Fruit fly (Drosophila melanogaster) whole organism, embryonic: ENCODE measurements around the gene Cyp6d4.
A peak's percentile ranks its signal among the peaks of the same experiment; 100 is the strongest.

Source experiments
- CG10321 ChIP-seq: fragments of 200-800 bp; sonication (Bioruptor generic); IDR thresholded peaks from 2 replicates; pipeline ENCODE4 v1.3.6; 2022; ENCODE audit warnings: missing biosample characterization, missing genetic modification characterization
- CG10543 ChIP-seq: fragments of 200-800 bp; sonication (Bioruptor generic); optimal IDR thresholded peaks from 3 replicates; lab custom pipeline; 2017; ENCODE audit warnings: missing biosample characterization, mild to moderate bottlenecking, missing genetic modification characterization, moderate library complexity
- CG1602 ChIP-seq: fragments of 200-800 bp; sonication (Bioruptor generic); optimal IDR thresholded peaks from 3 replicates; lab custom pipeline; 2016; ENCODE audit warnings: missing biosample characterization, missing genetic modification characterization
- CG1647 ChIP-seq: fragments of 200-800 bp; sonication (Bioruptor generic); optimal IDR thresholded peaks from 3 replicates; lab custom pipeline; 2016; ENCODE audit warnings: missing biosample characterization, missing genetic modification characterization
- CG18011 ChIP-seq: fragments of 200-800 bp; sonication (Bioruptor generic); optimal IDR thresholded peaks from 2 replicates; lab custom pipeline; 2017; ENCODE audit warnings: missing biosample characterization, missing genetic modification characterization, mild to moderate bottlenecking, moderate library complexity, missing genotype
- CG1832 ChIP-seq: fragments of 200-800 bp; sonication (Bioruptor generic); optimal IDR thresholded peaks from 2 replicates; lab custom pipeline; 2017; ENCODE audit warnings: missing biosample characterization, mild to moderate bottlenecking, missing genetic modification characterization, inconsistent platforms
- CG2199 ChIP-seq: fragments of 200-800 bp; sonication (Bioruptor generic); IDR thresholded peaks from 3 replicates; pipeline ENCODE4 v1.3.6; 2022; ENCODE audit warnings: missing biosample characterization, missing genetic modification characterization
- CG2712 ChIP-seq: fragments of 200-800 bp; optimal IDR thresholded peaks from 3 replicates; lab custom pipeline; 2019; ENCODE audit warnings: missing biosample characterization, mild to moderate bottlenecking, missing genetic modification characterization, moderate library complexity
- CG30403 ChIP-seq: fragments of 200-800 bp; sonication (Bioruptor generic); optimal IDR thresholded peaks from 3 replicates; lab custom pipeline; 2016; ENCODE audit warnings: missing biosample characterization, missing genetic modification characterization
- CG31365 ChIP-seq: fragments of 200-800 bp; sonication (Bioruptor generic); optimal IDR thresholded peaks from 2 replicates; lab custom pipeline; 2018; ENCODE audit warnings: missing biosample characterization, mild to moderate bottlenecking, missing genetic modification characterization
- CG3281 ChIP-seq: fragments of 200-800 bp; sonication (Bioruptor generic); optimal IDR thresholded peaks from 3 replicates; lab custom pipeline; 2017; ENCODE audit warnings: missing biosample characterization, mild to moderate bottlenecking, missing genetic modification characterization
- CG3847 ChIP-seq: fragments of 200-800 bp; sonication (Bioruptor generic); IDR thresholded peaks from 2 replicates; pipeline ENCODE4 v1.3.6; 2022; ENCODE audit warnings: missing biosample characterization, missing genetic modification characterization
- CG42726 ChIP-seq: fragments of 200-800 bp; sonication (Bioruptor generic); IDR thresholded peaks from 2 replicates; pipeline ENCODE4 v1.3.6; 2022; ENCODE audit warnings: missing biosample characterization, missing genetic modification characterization; ENCODE audit not compliant: partially characterized antibody
- CG4617 ChIP-seq: fragments of 200-800 bp; sonication (Bioruptor generic); optimal IDR thresholded peaks from 3 replicates; lab custom pipeline; 2016; ENCODE audit warnings: missing biosample characterization, missing genetic modification characterization, borderline replicate concordance
- CG6254 ChIP-seq: fragments of 200-800 bp; sonication (Bioruptor generic); optimal IDR thresholded peaks from 3 replicates; lab custom pipeline; 2017; ENCODE audit warnings: mild to moderate bottlenecking, missing biosample characterization, missing genetic modification reagents, missing genetic modification characterization
- CG6765 ChIP-seq: fragments of 200-800 bp; sonication (Bioruptor generic); optimal IDR thresholded peaks from 3 replicates; lab custom pipeline; 2017; ENCODE audit warnings: missing biosample characterization, mild to moderate bottlenecking, missing genetic modification characterization
- CG7271 ChIP-seq: fragments of 200-800 bp; sonication (Bioruptor generic); optimal IDR thresholded peaks from 2 replicates; lab custom pipeline; 2018; ENCODE audit warnings: missing biosample characterization, mild to moderate bottlenecking, missing genetic modification characterization, moderate library complexity
- CG9609 ChIP-seq: fragments of 200-800 bp; sonication (Bioruptor generic); optimal IDR thresholded peaks from 3 replicates; lab custom pipeline; 2016; ENCODE audit warnings: missing biosample characterization, missing genetic modification characterization
- CG9932 ChIP-seq: fragments of 200-800 bp; sonication (Bioruptor generic); IDR thresholded peaks from 2 replicates; pipeline ENCODE4 v1.3.6; 2022; ENCODE audit warnings: missing biosample characterization, missing genetic modification characterization
- Dfd ChIP-seq, 2 experiments: fragments of >200 bp; optimal IDR thresholded peaks; 2 replicates each; lab custom pipeline; 2017; ENCODE audit warnings: missing biosample characterization in 2 of 2, missing genetic modification characterization in 2 of 2
- Doc3 ChIP-seq: fragments of 200-800 bp; sonication (Bioruptor generic); IDR thresholded peaks from 3 replicates; pipeline ENCODE4 v1.3.6; 2022; ENCODE audit warnings: missing biosample characterization, missing genetic modification characterization; ENCODE audit not compliant: partially characterized antibody
- Drgx ChIP-seq: fragments of 200-800 bp; sonication (Bioruptor generic); IDR thresholded peaks from 2 replicates; pipeline ENCODE4 v1.3.6; 2022; ENCODE audit warnings: missing biosample characterization, missing genetic modification characterization
- Eip74EF ChIP-seq, 2 experiments: fragments of 200-800 bp in 1 of 2; fragments of >200 bp in 1 of 2; sonication (Bioruptor generic) in 1 of 2; optimal IDR thresholded peaks; 2 replicates each; lab custom pipeline; 2017 to 2019; ENCODE audit warnings: missing biosample characterization in 2 of 2, missing genetic modification characterization in 2 of 2, mild to moderate bottlenecking in 1 of 2, moderate library complexity in 1 of 2
- Ets65A ChIP-seq: fragments of 200-800 bp; sonication (Bioruptor generic); peaks from one replicate; lab custom pipeline; 2016; ENCODE audit warnings: missing biosample characterization, missing genetic modification characterization
- Gug ChIP-seq: fragments of 200-800 bp; sonication (Bioruptor generic); IDR thresholded peaks from 4 replicates; pipeline ENCODE4 v1.3.6; 2022; ENCODE audit warnings: missing biosample characterization, missing genetic modification characterization
- HmgZ ChIP-seq: fragments of 200-800 bp; sonication (Bioruptor generic); optimal IDR thresholded peaks from 2 replicates; lab custom pipeline; 2018; ENCODE audit warnings: missing biosample characterization, mild to moderate bottlenecking, missing genetic modification characterization
- Lim3 ChIP-seq: fragments of 200-800 bp; sonication (Bioruptor generic); IDR thresholded peaks from 2 replicates; pipeline ENCODE4 v1.3.6; 2022; ENCODE audit warnings: missing biosample characterization, missing genetic modification characterization
- MBD-R2 ChIP-seq: fragments of 200-800 bp; sonication (Bioruptor generic); IDR thresholded peaks from 2 replicates; pipeline ENCODE4 v1.3.6; 2022; ENCODE audit warnings: missing biosample characterization, missing genetic modification characterization
- MESR4 ChIP-seq: fragments of 200-800 bp; sonication (Bioruptor generic); optimal IDR thresholded peaks from 2 replicates; lab custom pipeline; 2018; ENCODE audit warnings: missing biosample characterization, mild to moderate bottlenecking, missing genetic modification characterization, moderate library complexity
- Med ChIP-seq: fragments of 200-800 bp; sonication (Bioruptor generic); peaks from one replicate; lab custom pipeline; 2016; ENCODE audit warnings: missing biosample characterization, missing genetic modification characterization, mild to moderate bottlenecking, inconsistent platforms, moderate library complexity
- NK7.1 ChIP-seq: fragments of 200-800 bp; sonication (Bioruptor generic); optimal IDR thresholded peaks from 3 replicates; lab custom pipeline; 2016; ENCODE audit warnings: missing biosample characterization, missing genetic modification characterization
- Sin3A ChIP-seq: fragments of >200 bp; optimal IDR thresholded peaks from 2 replicates; lab custom pipeline; 2018
- Sry-δ ChIP-seq: fragments of 200-800 bp; sonication (Bioruptor generic); optimal IDR thresholded peaks from 2 replicates; lab custom pipeline; 2016; ENCODE audit warnings: missing biosample characterization, missing genetic modification characterization
- ato ChIP-seq: fragments of 200-800 bp; sonication (Bioruptor generic); IDR thresholded peaks from 2 replicates; pipeline ENCODE4 v1.3.6; 2022; ENCODE audit warnings: missing biosample characterization, missing genetic modification characterization; ENCODE audit not compliant: partially characterized antibody
- caup ChIP-seq: fragments of 200-800 bp; sonication (Bioruptor generic); optimal IDR thresholded peaks from 3 replicates; lab custom pipeline; 2017; ENCODE audit warnings: missing biosample characterization, mild to moderate bottlenecking, missing genetic modification characterization, moderate library complexity; ENCODE audit not compliant: severe bottlenecking
- cg ChIP-seq: fragments of 200-800 bp; sonication (Bioruptor generic); optimal IDR thresholded peaks from 3 replicates; lab custom pipeline; 2019; ENCODE audit warnings: missing biosample characterization, mild to moderate bottlenecking, missing genetic modification characterization, moderate library complexity
- dimm ChIP-seq: fragments of 200-800 bp; sonication (Bioruptor generic); IDR thresholded peaks from 2 replicates; pipeline ENCODE4 v1.3.6; 2022; ENCODE audit warnings: missing biosample characterization, missing genetic modification characterization
- dm ChIP-seq: fragments of 200-800 bp; sonication (Bioruptor generic); optimal IDR thresholded peaks from 3 replicates; lab custom pipeline; 2016; ENCODE audit warnings: missing biosample characterization, missing genetic modification characterization
- ftz-f1 ChIP-seq: fragments of 200-800 bp; sonication (Bioruptor generic); optimal IDR thresholded peaks from 2 replicates; lab custom pipeline; 2016; ENCODE audit warnings: missing biosample characterization, missing genetic modification characterization
- gce ChIP-seq: fragments of 200-800 bp; sonication (Bioruptor generic); IDR thresholded peaks from 3 replicates; pipeline ENCODE4 v1.3.6; 2022; ENCODE audit warnings: missing biosample characterization, missing genetic modification characterization
- gsb-n ChIP-seq: fragments of 200-800 bp; sonication (Bioruptor generic); optimal IDR thresholded peaks from 3 replicates; lab custom pipeline; 2018; ENCODE audit warnings: missing biosample characterization, mild to moderate bottlenecking, missing genetic modification characterization
- mld ChIP-seq: fragments of 200-800 bp; sonication (Bioruptor generic); IDR thresholded peaks from 3 replicates; pipeline ENCODE4 v1.3.6; 2022; ENCODE audit warnings: missing biosample characterization, missing genetic modification characterization; ENCODE audit not compliant: partially characterized antibody
- nau ChIP-seq: fragments of 200-800 bp; sonication (Bioruptor generic); optimal IDR thresholded peaks from 3 replicates; lab custom pipeline; 2017; ENCODE audit warnings: missing biosample characterization, mild to moderate bottlenecking, missing genetic modification characterization, missing genetic modification reagents
- nerfin-2 ChIP-seq: fragments of 200-800 bp; sonication (Bioruptor generic); IDR thresholded peaks from 2 replicates; pipeline ENCODE4 v1.3.6; 2022; ENCODE audit warnings: missing biosample characterization, missing genetic modification characterization; ENCODE audit not compliant: partially characterized antibody
- nmo ChIP-seq: fragments of 200-800 bp; sonication (Bioruptor generic); optimal IDR thresholded peaks from 2 replicates; lab custom pipeline; 2018; ENCODE audit warnings: missing biosample characterization, mild to moderate bottlenecking, missing genetic modification characterization, moderate library complexity
- psq ChIP-seq: fragments of 200-800 bp; sonication (Bioruptor generic); optimal IDR thresholded peaks from 2 replicates; lab custom pipeline; 2017; ENCODE audit warnings: missing biosample characterization, missing genetic modification characterization
- sisA ChIP-seq: fragments of 200-800 bp; sonication (Bioruptor generic); IDR thresholded peaks from 2 replicates; pipeline ENCODE4 v1.3.6; 2022; ENCODE audit warnings: missing biosample characterization, missing genetic modification characterization
- slbo ChIP-seq: fragments of 200-800 bp; sonication (Bioruptor generic); IDR thresholded peaks from 2 replicates; pipeline ENCODE4 v1.3.6; 2022; ENCODE audit warnings: missing biosample characterization, missing genetic modification characterization
- tin ChIP-seq: fragments of 200-800 bp; sonication (Bioruptor generic); optimal IDR thresholded peaks from 3 replicates; lab custom pipeline; 2016; ENCODE audit warnings: missing biosample characterization, missing genetic modification characterization

Gene Cyp6d4

dm6 chr3R:22726771-22727455 lies 28.8 kb downstream of the Cyp6d4 start, which contains the start of gene CG45049:
Gene CG45049 (plus strand): TSS chr3R:22726967.
- TF ChIP-seq CG2712 (peak; percentile 8), CG4617 (GFP tag; lab: Kevin White, UChicago) (peak; percentile 72), MESR4 (GFP tag; lab: Kevin White, UChicago) (peak; percentile 57), ato (peak; percentile 92), CG3281 (GFP tag; lab: Kevin White, UChicago) (peak; percentile 27), gsb-n (no peak), CG6254 (no peak), mld (GFP tag; lab: Robert Waterston, UW) (peak; percentile 86; the same call in 2 of the 3 replicates), psq (GFP tag; lab: Kevin White, UChicago) (peak; percentile 46), CG1602 (GFP tag; lab: Kevin White, UChicago) (no peak), caup (GFP tag; lab: Kevin White, UChicago) (no peak), gce (GFP tag; lab: Robert Waterston, UW) (no peak), CG1832 (GFP tag; lab: Kevin White, UChicago) (no peak), nerfin-2 (GFP tag; lab: Robert Waterston, UW) (peak; percentile 87), HmgZ (no peak), tin (GFP tag; lab: Kevin White, UChicago) (no peak), dm (GFP tag; lab: Kevin White, UChicago) (no peak), CG7271 (tag; lab: Kevin White, UChicago) (no peak), CG42726 (GFP tag; lab: Robert Waterston, UW) (peak; percentile 94), CG2199 (GFP tag; lab: Robert Waterston, UW) (0 out of 3 replicates have a peak, but pooled peaks have one; percentile 10), Sry-δ (GFP tag; lab: Kevin White, UChicago) (peak; percentile 89), CG1647 (GFP tag; lab: Kevin White, UChicago) (no peak), Drgx (GFP tag; lab: Robert Waterston, UW) (no peak), CG3847 (0 out of 2 replicates have a peak, but pooled peaks have one; percentile 37), Dfd (GFP tag; optimal IDR thresholded peaks at IDR 0.05; lab: Kevin White, UChicago) (no peak), CG9609 (GFP tag; lab: Kevin White, UChicago) (no peak), Lim3 (no peak), CG30403 (GFP tag; lab: Kevin White, UChicago) (peak; percentile 18), MBD-R2 (GFP tag; lab: Robert Waterston, UW) (0 out of 2 replicates have a peak, but pooled peaks have one; percentile 22), Sin3A (lab: Kevin White, UChicago) (no peak), Med (GFP tag; lab: Kevin White, UChicago) (peak; percentile 57), sisA (GFP tag; lab: Robert Waterston, UW) (no peak), ftz-f1 (GFP tag; lab: Kevin White, UChicago) (peak; percentile 22), CG6765 (GFP tag; lab: Kevin White, UChicago) (no peak), slbo (GFP tag; lab: Robert Waterston, UW) (no peak), Eip74EF (GFP tag; optimal IDR thresholded peaks at IDR 0.05; lab: Kevin White, UChicago) (no peak), NK7.1 (GFP tag; lab: Kevin White, UChicago) (no peak), dimm (GFP tag; lab: Robert Waterston, UW) (no peak), Gug (peak; percentile 32; the same call in 1 of the 4 replicates), Ets65A (peak; percentile 35), cg (peak; percentile 80), nau (GFP tag; lab: Kevin White, UChicago) (no peak), CG10321 (no peak), Doc3 (GFP tag; lab: Robert Waterston, UW) (peak; percentile 81), nmo (GFP tag; lab: Kevin White, UChicago) (peak; percentile 25), CG31365 (tag; lab: Kevin White, UChicago) (no peak), CG10543 (peak; percentile 23), CG18011 (no peak), CG9932 (GFP tag; lab: Robert Waterston, UW) (peak; percentile 65)
